Fruit fly (Drosophila melanogaster) whole organism, embryonic: ENCODE data around the gene lbl.

Source experiments
- Aef1 ChIP-seq: fragments of 200-800 bp; sonication (Bioruptor generic); IDR thresholded peaks from 3 replicates; pipeline ENCODE4 v1.3.6; 2022; ENCODE audit warnings: missing biosample characterization, missing genetic modification characterization
- B-H2 ChIP-seq: fragments of 200-800 bp; sonication (Bioruptor generic); optimal IDR thresholded peaks from 2 replicates; lab custom pipeline; 2018; ENCODE audit warnings: missing biosample characterization, mild to moderate bottlenecking, missing genetic modification characterization
- BtbVII ChIP-seq: fragments of 200-800 bp; sonication (Bioruptor generic); optimal IDR thresholded peaks from 3 replicates; lab custom pipeline; 2017; ENCODE audit warnings: missing biosample characterization, mild to moderate bottlenecking, missing genetic modification characterization
- CG10321 ChIP-seq: fragments of 200-800 bp; sonication (Bioruptor generic); IDR thresholded peaks from 2 replicates; pipeline ENCODE4 v1.3.6; 2022; ENCODE audit warnings: missing biosample characterization, missing genetic modification characterization
- CG10462 ChIP-seq: fragments of 200-800 bp; sonication (Bioruptor generic); optimal IDR thresholded peaks from 2 replicates; lab custom pipeline; 2016; ENCODE audit warnings: missing biosample characterization, missing genetic modification characterization
- CG10565 ChIP-seq: fragments of 200-800 bp; sonication (Bioruptor generic); optimal IDR thresholded peaks from 3 replicates; lab custom pipeline; 2016; ENCODE audit warnings: missing biosample characterization, mild to moderate bottlenecking, missing genetic modification characterization
- CG11560 ChIP-seq: fragments of 200-800 bp; sonication (Bioruptor generic); IDR thresholded peaks from 3 replicates; pipeline ENCODE4 v1.3.6; 2022; ENCODE audit warnings: missing biosample characterization, missing genetic modification characterization
- CG13775 ChIP-seq: fragments of 200-800 bp; sonication (Bioruptor generic); optimal IDR thresholded peaks from 3 replicates; lab custom pipeline; 2017; ENCODE audit warnings: missing biosample characterization, mild to moderate bottlenecking, missing genetic modification characterization
- CG15479 ChIP-seq: fragments of 200-800 bp; sonication (Bioruptor generic); optimal IDR thresholded peaks from 3 replicates; lab custom pipeline; 2019; ENCODE audit warnings: missing biosample characterization, mild to moderate bottlenecking, missing genetic modification characterization, moderate library complexity
- CG16863 ChIP-seq: fragments of 200-800 bp; sonication (Bioruptor generic); optimal IDR thresholded peaks from 3 replicates; lab custom pipeline; 2016; ENCODE audit warnings: missing biosample characterization, missing genetic modification characterization
- CG17186 ChIP-seq: fragments of 200-800 bp; sonication (Bioruptor generic); optimal IDR thresholded peaks from 3 replicates; lab custom pipeline; 2017; ENCODE audit warnings: missing biosample characterization, missing genetic modification reagents, missing genetic modification characterization
- CG17361 ChIP-seq: fragments of 200-800 bp; sonication (Bioruptor generic); IDR thresholded peaks from 3 replicates; pipeline ENCODE4 v1.3.6; 2022; ENCODE audit warnings: missing biosample characterization, missing genetic modification characterization
- CG2712 ChIP-seq: fragments of 200-800 bp; optimal IDR thresholded peaks from 3 replicates; lab custom pipeline; 2019; ENCODE audit warnings: missing biosample characterization, mild to moderate bottlenecking, missing genetic modification characterization, moderate library complexity
- CG31224 ChIP-seq: fragments of 200-800 bp; sonication (Bioruptor generic); IDR thresholded peaks from 2 replicates; pipeline ENCODE4 v1.3.6; 2022; ENCODE audit warnings: missing biosample characterization, missing genetic modification characterization
- CG4617 ChIP-seq: fragments of 200-800 bp; sonication (Bioruptor generic); optimal IDR thresholded peaks from 3 replicates; lab custom pipeline; 2016; ENCODE audit warnings: missing biosample characterization, missing genetic modification characterization, borderline replicate concordance
- CG8290 ChIP-seq, 3 experiments: fragments of 200-800 bp; sonication (Bioruptor generic); optimal IDR thresholded peaks; 2 replicates each; lab custom pipeline; 2016 to 2019; ENCODE audit warnings: missing biosample characterization in 3 of 3, missing genetic modification characterization in 3 of 3, mild to moderate bottlenecking in 2 of 3, moderate library complexity in 1 of 3
- CG9727 ChIP-seq: fragments of 200-800 bp; sonication (Bioruptor generic); optimal IDR thresholded peaks from 3 replicates; lab custom pipeline; 2017; ENCODE audit warnings: missing biosample characterization, mild to moderate bottlenecking, missing genetic modification characterization
- Camta ChIP-seq: fragments of 200-800 bp; sonication (Bioruptor generic); optimal IDR thresholded peaks from 2 replicates; lab custom pipeline; 2016; ENCODE audit warnings: missing biosample characterization, missing genetic modification characterization
- ERR ChIP-seq: fragments of 200-800 bp; sonication (Bioruptor generic); optimal IDR thresholded peaks from 2 replicates; lab custom pipeline; 2016; ENCODE audit warnings: missing biosample characterization, missing genetic modification characterization
- H15 ChIP-seq: fragments of 200-800 bp; sonication (Bioruptor generic); IDR thresholded peaks from 3 replicates; pipeline ENCODE4 v1.3.6; 2022; ENCODE audit warnings: missing biosample characterization, missing genetic modification characterization
- Lhr ChIP-seq: fragments of 200-800 bp; sonication (Bioruptor generic); optimal IDR thresholded peaks from 3 replicates; lab custom pipeline; 2017; ENCODE audit warnings: mild to moderate bottlenecking, missing biosample characterization, missing genetic modification reagents, missing genetic modification characterization
- MBD-R2 ChIP-seq: fragments of 200-800 bp; sonication (Bioruptor generic); IDR thresholded peaks from 2 replicates; pipeline ENCODE4 v1.3.6; 2022; ENCODE audit warnings: missing biosample characterization, missing genetic modification characterization
- MESR4 ChIP-seq: fragments of 200-800 bp; sonication (Bioruptor generic); optimal IDR thresholded peaks from 2 replicates; lab custom pipeline; 2018; ENCODE audit warnings: missing biosample characterization, mild to moderate bottlenecking, missing genetic modification characterization, moderate library complexity
- Mad ChIP-seq: fragments of 200-800 bp; sonication (Bioruptor generic); optimal IDR thresholded peaks from 2 replicates; lab custom pipeline; 2016; ENCODE audit warnings: missing biosample characterization, missing genetic modification characterization
- Max ChIP-seq: fragments of 200-800 bp; sonication (Bioruptor generic); optimal IDR thresholded peaks from 2 replicates; lab custom pipeline; 2016; ENCODE audit warnings: missing biosample characterization, mild to moderate bottlenecking, missing genetic modification characterization
- NFAT ChIP-seq: fragments of 200-800 bp; sonication (Bioruptor generic); IDR thresholded peaks from 2 replicates; pipeline ENCODE4 v1.3.6; 2022; ENCODE audit warnings: missing biosample characterization, missing genetic modification characterization
- NK7.1 ChIP-seq: fragments of 200-800 bp; sonication (Bioruptor generic); optimal IDR thresholded peaks from 3 replicates; lab custom pipeline; 2016; ENCODE audit warnings: missing biosample characterization, missing genetic modification characterization
- Oaz ChIP-seq: fragments of 200-800 bp; sonication (Bioruptor generic); IDR thresholded peaks from 2 replicates; pipeline ENCODE4 v1.3.6; 2022; ENCODE audit warnings: missing biosample characterization, missing genetic modification characterization
- Ravus ChIP-seq: fragments of 200-800 bp; sonication (Bioruptor generic); IDR thresholded peaks from 2 replicates; pipeline ENCODE4 v1.3.6; 2022; ENCODE audit warnings: missing biosample characterization, missing genetic modification characterization
- Spps ChIP-seq: fragments of 200-800 bp; sonication (Bioruptor generic); optimal IDR thresholded peaks from 2 replicates; lab custom pipeline; 2018; ENCODE audit warnings: missing biosample characterization, mild to moderate bottlenecking, missing genetic modification characterization
- YL-1 ChIP-seq: fragments of 200-800 bp; sonication (Bioruptor generic); optimal IDR thresholded peaks from 3 replicates; lab custom pipeline; 2017; ENCODE audit warnings: missing biosample characterization, mild to moderate bottlenecking, missing genetic modification characterization
- bbx ChIP-seq: fragments of 200-800 bp; sonication (Bioruptor generic); IDR thresholded peaks from 2 replicates; pipeline ENCODE4 v1.3.6; 2022; ENCODE audit warnings: missing biosample characterization, missing genetic modification characterization; ENCODE audit not compliant: partially characterized antibody
- fd3F ChIP-seq: fragments of 200-800 bp; sonication (Bioruptor generic); optimal IDR thresholded peaks from 2 replicates; lab custom pipeline; 2018; ENCODE audit warnings: missing biosample characterization, mild to moderate bottlenecking, missing genetic modification characterization, moderate library complexity
- gro ChIP-seq: fragments of 200-800 bp; sonication (Bioruptor generic); optimal IDR thresholded peaks from 2 replicates; lab custom pipeline; 2016; ENCODE audit warnings: missing biosample characterization, missing genetic modification characterization
- hb ChIP-seq: fragments of 200-800 bp; sonication (Bioruptor generic); IDR thresholded peaks from 3 replicates; pipeline ENCODE4 v1.3.6; 2022; ENCODE audit warnings: missing biosample characterization, missing genetic modification characterization; ENCODE audit not compliant: partially characterized antibody
- kah ChIP-seq: fragments of 200-800 bp; sonication (Bioruptor generic); optimal IDR thresholded peaks from 2 replicates; lab custom pipeline; 2018; ENCODE audit warnings: missing biosample characterization, mild to moderate bottlenecking, missing genetic modification characterization
- lmd ChIP-seq: fragments of 200-800 bp; sonication (Bioruptor generic); IDR thresholded peaks from 2 replicates; pipeline ENCODE4 v1.3.6; 2022; ENCODE audit warnings: missing biosample characterization, missing genetic modification characterization
- nau ChIP-seq: fragments of 200-800 bp; sonication (Bioruptor generic); optimal IDR thresholded peaks from 3 replicates; lab custom pipeline; 2017; ENCODE audit warnings: missing biosample characterization, mild to moderate bottlenecking, missing genetic modification characterization, missing genetic modification reagents
- p53 ChIP-seq: fragments of 200-800 bp; sonication (Bioruptor generic); optimal IDR thresholded peaks from 2 replicates; lab custom pipeline; 2016; ENCODE audit warnings: missing biosample characterization, missing genetic modification characterization
- pita ChIP-seq: fragments of 200-800 bp; sonication (Bioruptor generic); optimal IDR thresholded peaks from 2 replicates; lab custom pipeline; 2017; ENCODE audit warnings: missing biosample characterization, mild to moderate bottlenecking, missing genetic modification characterization
- ranshi ChIP-seq: fragments of 200-800 bp; sonication (Bioruptor generic); IDR thresholded peaks from 2 replicates; pipeline ENCODE4 v1.3.6; 2022; ENCODE audit warnings: missing biosample characterization, missing genetic modification characterization
- rib ChIP-seq: fragments of 200-800 bp; sonication (Bioruptor generic); IDR thresholded peaks from 2 replicates; pipeline ENCODE4 v1.3.6; 2022; ENCODE audit warnings: missing biosample characterization, missing genetic modification characterization
- shn ChIP-seq: fragments of 200-800 bp; sonication (Bioruptor generic); optimal IDR thresholded peaks from 3 replicates; lab custom pipeline; 2016; ENCODE audit warnings: missing biosample characterization, missing genetic modification characterization
- slbo ChIP-seq: fragments of 200-800 bp; sonication (Bioruptor generic); IDR thresholded peaks from 2 replicates; pipeline ENCODE4 v1.3.6; 2022; ENCODE audit warnings: missing biosample characterization, missing genetic modification characterization
- sna ChIP-seq: fragments of 200-800 bp; sonication (Bioruptor generic); IDR thresholded peaks from 2 replicates; pipeline ENCODE4 v1.3.6; 2022; ENCODE audit warnings: missing biosample characterization, missing genetic modification characterization; ENCODE audit not compliant: partially characterized antibody
- sug ChIP-seq: fragments of 200-800 bp; optimal IDR thresholded peaks from 2 replicates; lab custom pipeline; 2019; ENCODE audit warnings: missing biosample characterization, mild to moderate bottlenecking, missing genetic modification characterization, moderate library complexity
- tll ChIP-seq, 2 experiments: fragments of 200-800 bp in 1 of 2; fragments of >200 bp in 1 of 2; sonication (Bioruptor generic) in 1 of 2; optimal IDR thresholded peaks; 2 replicates each; lab custom pipeline; 2017 to 2019; ENCODE audit warnings: missing biosample characterization in 2 of 2, missing genetic modification characterization in 2 of 2, mild to moderate bottlenecking in 1 of 2, moderate library complexity in 1 of 2
- twi ChIP-seq: fragments of 200-800 bp; optimal IDR thresholded peaks from 2 replicates; lab custom pipeline; 2019; ENCODE audit warnings: missing biosample characterization, mild to moderate bottlenecking, missing genetic modification characterization, moderate library complexity

Gene lbl

DNA sequence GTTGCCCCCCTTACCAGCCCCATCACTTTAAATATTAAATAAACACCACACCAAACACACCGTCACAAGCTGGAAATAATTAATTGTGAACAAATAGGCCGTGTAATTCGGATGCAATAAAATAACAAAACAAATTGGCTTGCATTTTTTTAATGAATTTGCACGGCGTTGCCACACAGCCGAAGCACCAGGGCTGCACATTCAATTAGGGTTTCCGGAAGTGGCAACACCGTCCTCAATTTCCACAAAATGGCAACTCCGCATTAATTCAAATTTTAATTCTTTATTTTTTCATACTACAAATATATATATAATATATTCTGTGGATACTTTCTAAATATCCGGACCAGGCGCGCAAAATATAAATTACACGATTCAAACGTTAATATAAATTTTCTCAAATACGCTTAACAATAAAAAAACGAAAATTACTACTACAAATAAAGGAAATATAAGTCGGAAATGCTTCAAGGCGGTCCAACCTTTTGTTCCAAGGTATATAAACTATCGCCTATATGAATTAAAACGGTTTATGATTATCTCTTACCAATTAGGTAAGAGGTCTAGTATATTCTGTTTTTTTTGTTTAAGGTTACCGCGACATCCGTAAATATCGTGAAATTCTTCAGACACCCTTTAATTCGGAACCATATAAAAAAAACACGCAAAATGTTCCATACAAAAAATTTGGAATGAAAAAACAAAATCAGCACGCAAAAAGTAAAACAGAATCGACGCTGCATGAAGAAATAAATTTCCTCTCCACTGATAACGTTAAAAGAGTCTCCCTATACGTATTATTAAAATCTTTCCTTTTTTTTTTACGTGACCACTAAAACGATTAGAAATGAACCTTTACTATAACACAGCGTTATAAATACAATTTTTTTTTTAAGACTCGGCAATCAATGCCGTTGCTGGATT lies 60.3 kb downstream of the lbl start (continued):
- TF ChIP-seq pita (GFP tag; lab: Kevin White, UChicago) (no peak), sug (tag; lab: Kevin White, UChicago) (peak; percentile 70), CG4617 (GFP tag; lab: Kevin White, UChicago) (peak; percentile 83), ERR (GFP tag; lab: Kevin White, UChicago) (no peak), Oaz (GFP tag; lab: Robert Waterston, UW) (no peak), NK7.1 (no peak), hb (no peak), MESR4 (GFP tag; lab: Kevin White, UChicago) (peak; percentile 52), nau (GFP tag; lab: Kevin White, UChicago) (no peak), gro (GFP tag; lab: Kevin White, UChicago) (no peak), Ravus (GFP tag; lab: Robert Waterston, UW) (no peak), Aef1 (GFP tag; lab: Robert Waterston, UW) (no peak), Mad (no peak), CG10565 (no peak), MBD-R2 (GFP tag; lab: Robert Waterston, UW) (peak; percentile 93), bbx (GFP tag; lab: Robert Waterston, UW) (peak; percentile 23; the same call in 1 of the 2 replicates), tll (GFP tag; optimal IDR thresholded peaks at IDR 0.05; lab: Kevin White, UChicago) (no peak), CG13775 (GFP tag; lab: Kevin White, UChicago) (peak; percentile 36), p53 (no peak), rib (GFP tag; lab: Robert Waterston, UW) (no peak), CG9727 (GFP tag; lab: Kevin White, UChicago) (peak; percentile 18), CG15479 (GFP tag; lab: Kevin White, UChicago) (no peak), sna (GFP tag; lab: Robert Waterston, UW) (no peak), YL-1 (GFP tag; lab: Kevin White, UChicago) (peak; percentile 97), BtbVII (GFP tag; lab: Kevin White, UChicago) (no peak), CG31224 (GFP tag; lab: Robert Waterston, UW) (no peak), Spps (tag; lab: Kevin White, UChicago) (no peak), H15 (GFP tag; lab: Robert Waterston, UW) (no peak), CG17361 (GFP tag; lab: Robert Waterston, UW) (peak; percentile 55; the same call in 1 of the 3 replicates), twi (tag; lab: Kevin White, UChicago) (no peak), CG16863 (GFP tag; lab: Kevin White, UChicago) (no peak), CG17186 (GFP tag; lab: Kevin White, UChicago) (peak; percentile 35), ranshi (GFP tag; lab: Robert Waterston, UW) (peak; percentile 51; the same call in 1 of the 2 replicates), slbo (GFP tag; lab: Robert Waterston, UW) (peak; percentile 46; the same call in 1 of the 2 replicates), Camta (GFP tag; lab: Kevin White, UChicago) (no peak), Lhr (GFP tag; lab: Kevin White, UChicago) (peak; percentile 37), kah (GFP tag; lab: Kevin White, UChicago) (no peak), CG11560 (no peak), B-H2 (GFP tag; lab: Kevin White, UChicago) (peak; percentile 79), CG10462 (GFP tag; lab: Kevin White, UChicago) (no peak), shn (no peak), fd3F (GFP tag; lab: Kevin White, UChicago) (no peak), CG8290 (GFP tag; optimal IDR thresholded peaks at IDR 0.05; lab: Kevin White, UChicago) (no peak), CG8290 (tag; optimal IDR thresholded peaks at IDR 0.05; lab: Kevin White, UChicago) (no peak), NFAT (GFP tag; lab: Robert Waterston, UW) (peak; percentile 55; the same call in 1 of the 2 replicates), CG2712 (tag; lab: Kevin White, UChicago) (peak; percentile 51), CG10321 (no peak), lmd (peak; percentile 11; the same call in 1 of the 2 replicates), Max (GFP tag; lab: Kevin White, UChicago) (no peak)
